Fruit fly (Drosophila melanogaster) whole organism: Measurements from ENCODE around the gene laf.

Experiments used
- pan ChIP-seq: fragments of >200 bp; optimal IDR thresholded peaks from 2 replicates; lab custom pipeline; 2017
- psq ChIP-seq: fragments of >200 bp; optimal IDR thresholded peaks from 2 replicates; lab custom pipeline; 2017
- usp ChIP-seq: fragments of >200 bp; optimal IDR thresholded peaks from 2 replicates; lab custom pipeline; 2017; ENCODE audit warnings: missing biosample characterization, missing genetic modification characterization, mixed read lengths

DNA sequence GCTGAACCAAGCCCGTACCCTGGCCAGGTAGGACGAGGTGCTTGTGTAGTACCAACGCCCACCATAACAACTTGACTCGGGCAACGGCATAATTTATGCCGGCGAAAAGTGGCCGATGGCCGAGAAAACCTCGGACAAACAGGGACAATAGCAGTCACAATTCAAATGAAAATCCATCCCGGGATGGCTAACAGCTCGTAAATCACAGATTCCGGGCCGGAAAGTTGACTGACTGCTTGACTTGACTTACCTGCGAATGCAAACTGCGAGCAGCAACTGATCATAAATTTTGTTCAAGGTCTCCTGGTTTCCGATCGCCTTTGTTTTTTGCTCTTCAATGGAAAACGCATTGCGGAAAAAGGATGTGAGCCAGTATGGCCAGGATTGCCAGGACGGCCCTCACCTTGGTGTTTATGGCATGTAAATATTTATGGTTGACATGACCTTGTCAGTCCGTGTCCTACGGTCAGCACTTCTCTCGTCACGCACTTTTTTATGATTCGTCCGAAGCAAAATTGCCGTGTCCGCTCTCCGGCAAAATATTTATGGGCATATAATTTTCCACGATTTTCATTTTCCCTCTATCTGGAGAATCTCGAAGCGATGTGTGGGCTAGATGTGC lies 29.2 kb downstream of the laf start:
- no peak for TF ChIP-seq usp (GFP tag; lab: Kevin White, UChicago)
- no peak for TF ChIP-seq psq (lab: Kevin White, UChicago)
- TF ChIP-seq pan (lab: Kevin White, UChicago): no peak
